Fruit fly (Drosophila melanogaster): ENCODE data around the gene Clp.

Clp gene

dm6 chr2L:866950-867744, 47.4 kb downstream of the Clp start (continued):
- no peak for TF ChIP-seq Doc3 (GFP tag; IDR thresholded peaks at IDR 0.05; ENCODE audit: partially characterized antibody)
- TF ChIP-seq corto (GFP tag; optimal IDR thresholded peaks at IDR 0.05) = peak; percentile 89
- peak; percentile 93 for TF ChIP-seq CG4730 (GFP tag; IDR thresholded peaks at IDR 0.05)
- TF ChIP-seq Fer3 (tag; optimal IDR thresholded peaks at IDR 0.05) = peak; percentile 95
- peak; percentile 7 for TF ChIP-seq CG9797 (GFP tag; optimal IDR thresholded peaks at IDR 0.05)
- peak; percentile 87 to 94 for TF ChIP-seq chif (GFP tag; optimal IDR thresholded peaks at IDR 0.05)
- TF ChIP-seq Sox100B (GFP tag; optimal IDR thresholded peaks at IDR 0.05) = peak; percentile 85
- TF ChIP-seq Vsx1 (GFP tag; optimal IDR thresholded peaks at IDR 0.05) = peak; percentile 46
- peak; percentile 89 for TF ChIP-seq phol (tag; optimal IDR thresholded peaks at IDR 0.05)
- peak; percentile 68; the same call in 1 of the 2 replicates for TF ChIP-seq gt (GFP tag; IDR thresholded peaks at IDR 0.05)
- peak; percentile 72; the same call in 1 of the 2 replicates for TF ChIP-seq sim (GFP tag; IDR thresholded peaks at IDR 0.05)
- TF ChIP-seq exex (tag; optimal IDR thresholded peaks at IDR 0.05) = peak; percentile 69
- no peak for TF ChIP-seq HLHmδ (GFP tag; optimal IDR thresholded peaks at IDR 0.05)
- peak; percentile 91 for TF ChIP-seq CG8765 (GFP tag; IDR thresholded peaks at IDR 0.05)
- TF ChIP-seq nerfin-2 (GFP tag; IDR thresholded peaks at IDR 0.05; ENCODE audit: partially characterized antibody) = no peak
- no peak for TF ChIP-seq br (optimal IDR thresholded peaks at IDR 0.05)
- TF ChIP-seq CG13123 (GFP tag; optimal IDR thresholded peaks at IDR 0.05) = peak; percentile 83
- TF ChIP-seq CG18262 (tag; optimal IDR thresholded peaks at IDR 0.05) = peak; percentile 88
- TF ChIP-seq sna (GFP tag; IDR thresholded peaks at IDR 0.05; ENCODE audit: partially characterized antibody) = no peak
- peak; percentile 88 for TF ChIP-seq kni (GFP tag; optimal IDR thresholded peaks at IDR 0.05)
- TF ChIP-seq sens (GFP tag) = peak; percentile 99
- TF ChIP-seq CG10274 (GFP tag; optimal IDR thresholded peaks at IDR 0.05) = peak; percentile 72
- peak; percentile 86 for TF ChIP-seq CG1792 (GFP tag; optimal IDR thresholded peaks at IDR 0.05)
- TF ChIP-seq Taf1 (GFP tag; IDR thresholded peaks at IDR 0.05) = peak; percentile 91
- TF ChIP-seq CG7839 (tag; optimal IDR thresholded peaks at IDR 0.05) = peak; percentile 95
- TF ChIP-seq mirr (GFP tag; optimal IDR thresholded peaks at IDR 0.05) = peak; percentile 91
- TF ChIP-seq CG13296 (GFP tag; optimal IDR thresholded peaks at IDR 0.05) = peak; percentile 93
- TF ChIP-seq stwl (tag; optimal IDR thresholded peaks at IDR 0.05) = no peak
- TF ChIP-seq sc (optimal IDR thresholded peaks at IDR 0.05) = no peak
- peak; percentile 75 for TF ChIP-seq sc (GFP tag; optimal IDR thresholded peaks at IDR 0.05)
- peak; percentile 85 for TF ChIP-seq CG1529 (GFP tag; optimal IDR thresholded peaks at IDR 0.05)
- peak; percentile 85 for TF ChIP-seq CG12744 (GFP tag; optimal IDR thresholded peaks at IDR 0.05)
- peak; percentile 92 for TF ChIP-seq az2 (GFP tag; optimal IDR thresholded peaks at IDR 0.05)
- TF ChIP-seq Ets97D (GFP tag; optimal IDR thresholded peaks at IDR 0.05) = peak; percentile 69
- TF ChIP-seq CG7556 (GFP tag; optimal IDR thresholded peaks at IDR 0.05) = peak; percentile 90
- TF ChIP-seq dimm (GFP tag; IDR thresholded peaks at IDR 0.05) = peak; percentile 92
- peak; percentile 83 for TF ChIP-seq CG8944 (GFP tag; optimal IDR thresholded peaks at IDR 0.05)
- TF ChIP-seq Jarid2 (GFP tag; optimal IDR thresholded peaks at IDR 0.05) = peak; percentile 34
- peak; percentile 97 for TF ChIP-seq CG9932 (GFP tag; IDR thresholded peaks at IDR 0.05)
- TF ChIP-seq CG9215 (GFP tag; IDR thresholded peaks at IDR 0.05) = peak; percentile 93
- TF ChIP-seq gce (GFP tag; IDR thresholded peaks at IDR 0.05) = peak; percentile 92; the same call in 2 of the 3 replicates
- peak; percentile 39; the same call in 1 of the 2 replicates for TF ChIP-seq CG42726 (GFP tag; IDR thresholded peaks at IDR 0.05; ENCODE audit: partially characterized antibody)
- TF ChIP-seq CG15696 (tag; optimal IDR thresholded peaks at IDR 0.05) = peak; percentile 89
- TF ChIP-seq Camta (GFP tag; optimal IDR thresholded peaks at IDR 0.05) = peak; percentile 90
- peak; percentile 88 for TF ChIP-seq CG31441 (GFP tag; IDR thresholded peaks at IDR 0.05)
- TF ChIP-seq tgo (GFP tag; IDR thresholded peaks at IDR 0.05) = peak; percentile 95
- TF ChIP-seq CG4707 (GFP tag; optimal IDR thresholded peaks at IDR 0.05) = peak; percentile 81
- peak; percentile 83 for TF ChIP-seq CG18476 (GFP tag; optimal IDR thresholded peaks at IDR 0.05)
- peak; percentile 86 for TF ChIP-seq ssp (GFP tag; IDR thresholded peaks at IDR 0.05)
